Fruit fly (Drosophila melanogaster): ENCODE data around the gene Act5C.
A peak's percentile ranks its signal among the peaks of the same experiment; 100 is the strongest.

Act5C gene

DNA sequence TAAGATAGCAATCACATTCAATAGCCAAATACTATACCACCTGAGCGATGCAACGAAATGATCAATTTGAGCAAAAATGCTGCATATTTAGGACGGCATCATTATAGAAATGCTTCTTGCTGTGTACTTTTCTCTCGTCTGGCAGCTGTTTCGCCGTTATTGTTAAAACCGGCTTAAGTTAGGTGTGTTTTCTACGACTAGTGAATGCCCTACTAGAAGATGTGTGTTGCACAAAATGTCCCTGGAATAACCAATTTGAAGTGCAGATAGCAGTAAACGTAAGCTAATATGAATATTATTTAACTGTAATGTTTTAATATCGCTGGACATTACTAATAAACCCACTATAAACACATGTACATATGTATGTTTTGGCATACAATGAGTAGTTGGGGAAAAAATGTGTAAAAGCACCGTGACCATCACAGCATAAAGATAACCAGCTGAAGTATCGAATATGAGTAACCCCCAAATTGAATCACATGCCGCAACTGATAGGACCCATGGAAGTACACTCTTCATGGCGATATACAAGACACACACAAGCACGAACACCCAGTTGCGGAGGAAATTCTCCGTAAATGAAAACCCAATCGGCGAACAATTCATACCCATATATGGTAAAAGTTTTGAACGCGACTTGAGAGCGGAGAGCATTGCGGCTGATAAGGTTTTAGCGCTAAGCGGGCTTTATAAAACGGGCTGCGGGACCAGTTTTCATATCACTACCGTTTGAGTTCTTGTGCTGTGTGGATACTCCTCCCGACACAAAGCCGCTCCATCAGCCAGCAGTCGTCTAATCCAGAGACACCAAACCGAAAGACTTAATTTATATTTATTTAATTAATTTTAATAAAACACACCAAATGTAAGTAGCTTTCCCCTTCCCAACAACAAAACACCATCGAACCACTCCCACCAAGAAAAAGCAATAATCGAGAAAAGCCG lies at the start of gene Act5C (continued):
- peak; percentile 97 for TF ChIP-seq ci (GFP tag; IDR thresholded peaks at IDR 0.05)
- TF ChIP-seq HLH54F (GFP tag; optimal IDR thresholded peaks at IDR 0.05), result peak; percentile 90
- TF ChIP-seq mam (GFP tag; optimal IDR thresholded peaks at IDR 0.05), result peak; percentile 92
- TF ChIP-seq CG17802 (tag; optimal IDR thresholded peaks at IDR 0.05), result peak; percentile 88
- TF ChIP-seq CG6683 (GFP tag; optimal IDR thresholded peaks at IDR 0.05), result peak; percentile 83
- peak; percentile 86 for TF ChIP-seq CG15601 (tag; optimal IDR thresholded peaks at IDR 0.05)
- peak; percentile 77; the same call in 2 of the 3 replicates for TF ChIP-seq CG2889 (GFP tag; IDR thresholded peaks at IDR 0.05)
- TF ChIP-seq inv (GFP tag; IDR thresholded peaks at IDR 0.05; ENCODE audit: partially characterized antibody), result no peak
- TF ChIP-seq lilli (GFP tag; optimal IDR thresholded peaks at IDR 0.05), result peak; percentile 96
- TF ChIP-seq CG17568 (GFP tag; optimal IDR thresholded peaks at IDR 0.05), result peak; percentile 87
- TF ChIP-seq Asciz (GFP tag; optimal IDR thresholded peaks at IDR 0.05), result peak; percentile 85
- TF ChIP-seq Drgx (GFP tag; IDR thresholded peaks at IDR 0.05), result peak; percentile 96
- peak; percentile 93 for TF ChIP-seq so (GFP tag; IDR thresholded peaks at IDR 0.05)
- TF ChIP-seq dmrt99B (tag; optimal IDR thresholded peaks at IDR 0.05), result peak; percentile 95
- TF ChIP-seq CG10462 (GFP tag; optimal IDR thresholded peaks at IDR 0.05), result peak; percentile 92
- peak; percentile 66 for TF ChIP-seq CG10543 (GFP tag; optimal IDR thresholded peaks at IDR 0.05)
- TF ChIP-seq GATAe (GFP tag; conservative IDR thresholded peaks at IDR 0.05), result peak; percentile 13; the same call in 1 of the 2 replicates
- TF ChIP-seq CG9876 (GFP tag; optimal IDR thresholded peaks at IDR 0.05), result peak; percentile 90
- TF ChIP-seq Nf-YB (GFP tag; optimal IDR thresholded peaks at IDR 0.05), result peak; percentile 81
- peak; percentile 86 for TF ChIP-seq nau (GFP tag; optimal IDR thresholded peaks at IDR 0.05)
- peak; percentile 90 for TF ChIP-seq CG8765 (GFP tag; IDR thresholded peaks at IDR 0.05)
- TF ChIP-seq Xrp1 (GFP tag; IDR thresholded peaks at IDR 0.05), result peak; percentile 96
- peak; percentile 88 for TF ChIP-seq H15 (GFP tag; IDR thresholded peaks at IDR 0.05)
- peak; percentile 92 to 97 for TF ChIP-seq dpn (GFP tag; optimal IDR thresholded peaks at IDR 0.05)
- TF ChIP-seq CG7372 (GFP tag; IDR thresholded peaks at IDR 0.05), result peak; percentile 86
- peak; percentile 96 for TF ChIP-seq unpg (GFP tag; optimal IDR thresholded peaks at IDR 0.05)
- peak; percentile 92 for TF ChIP-seq shn (GFP tag; optimal IDR thresholded peaks at IDR 0.05)
- TF ChIP-seq nom (GFP tag; optimal IDR thresholded peaks at IDR 0.05), result peak; percentile 92
- TF ChIP-seq mld (GFP tag; IDR thresholded peaks at IDR 0.05; ENCODE audit: partially characterized antibody), result no peak
- peak; percentile 95 for TF ChIP-seq row (GFP tag; IDR thresholded peaks at IDR 0.05)
- peak; percentile 90 for TF ChIP-seq ttk (GFP tag; IDR thresholded peaks at IDR 0.05)
- peak; percentile 92 for TF ChIP-seq trem (tag; optimal IDR thresholded peaks at IDR 0.05)
- TF ChIP-seq BtbVII (GFP tag; optimal IDR thresholded peaks at IDR 0.05), result peak; percentile 87
- TF ChIP-seq vvl (GFP tag; IDR thresholded peaks at IDR 0.05), result peak; percentile 97
- peak in 1 of 2 experiments; percentile 53 for TF ChIP-seq tll (GFP tag; optimal IDR thresholded peaks at IDR 0.05)
- TF ChIP-seq br (optimal IDR thresholded peaks at IDR 0.05), result no peak
- peak; percentile 94 for TF ChIP-seq CG8924 (tag; optimal IDR thresholded peaks at IDR 0.05)
- peak; percentile 88 to 89 for TF ChIP-seq Hr51 (GFP tag; optimal IDR thresholded peaks at IDR 0.05)
- peak; percentile 82 for TF ChIP-seq CG17612 (GFP tag; IDR thresholded peaks at IDR 0.05)
- peak; percentile 90 for TF ChIP-seq Dad (GFP tag; optimal IDR thresholded peaks at IDR 0.05)
- peak; percentile 91 for TF ChIP-seq HmgD (GFP tag; optimal IDR thresholded peaks at IDR 0.05)
- TF ChIP-seq CG13287 (GFP tag; IDR thresholded peaks at IDR 0.05; ENCODE audit: partially characterized antibody), result no peak; the same call in 1 of the 2 replicates
- no peak for TF ChIP-seq lov (optimal IDR thresholded peaks at IDR 0.05)
- peak; percentile 94 for TF ChIP-seq lov (GFP tag; IDR thresholded peaks at IDR 0.05)
- TF ChIP-seq crc (GFP tag; optimal IDR thresholded peaks at IDR 0.05), result peak; percentile 94
- peak; percentile 93 for TF ChIP-seq CG10209 (GFP tag; optimal IDR thresholded peaks at IDR 0.05)
- TF ChIP-seq fd102C (GFP tag; optimal IDR thresholded peaks at IDR 0.05), result peak; percentile 91
- TF ChIP-seq CG7839 (tag; optimal IDR thresholded peaks at IDR 0.05), result peak; percentile 96

All from whole organism, embryonic.